Worm (Caenorhabditis elegans): Measurements from ENCODE around the gene Y58A7A.5.
A peak's percentile ranks its signal among the peaks of the same experiment; 100 is the strongest.

The Y58A7A.5 gene

DNA sequence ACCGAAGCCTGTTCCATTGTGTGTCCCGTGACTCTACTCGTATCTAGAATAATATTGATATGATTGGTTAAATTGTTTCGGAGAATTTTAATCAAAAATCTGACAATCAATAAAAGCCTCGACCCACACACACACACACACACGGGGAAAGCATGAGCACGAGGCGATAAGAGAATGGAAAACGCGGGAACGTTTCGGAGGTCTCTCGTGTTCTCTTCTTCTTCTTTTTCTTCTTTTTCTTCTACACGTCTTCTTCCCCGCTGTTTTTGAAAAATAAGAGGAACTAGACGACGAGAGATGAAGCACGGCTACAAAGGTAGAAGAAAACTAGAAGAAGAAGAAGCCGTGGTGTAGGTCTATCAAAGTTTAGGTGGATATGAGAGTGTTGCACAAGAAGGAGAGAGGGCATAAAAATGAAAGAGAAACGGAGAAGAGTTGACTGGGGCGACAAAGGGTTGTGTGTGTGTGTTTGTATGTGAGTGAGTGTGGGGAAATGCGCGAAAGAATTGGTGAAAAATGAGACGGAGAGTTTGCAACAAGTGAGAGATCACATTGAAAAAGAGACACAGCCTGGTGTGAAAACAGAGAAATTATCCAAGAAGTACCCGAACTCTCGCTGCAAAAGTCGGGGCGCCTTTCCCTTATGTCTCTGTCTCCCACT is 21.9 kb downstream of the Y58A7A.5 start, which contains the start of gene mlk-1 (continued):
- TF ChIP-seq mep-1 (tag; optimal IDR thresholded peaks at IDR 0.05) (peak; percentile 75), gei-8 (GFP tag; optimal IDR thresholded peaks at IDR 0.05) (no peak), daf-16 (GFP tag; optimal IDR thresholded peaks at IDR 0.05) (no peak), daf-16 (tag; optimal IDR thresholded peaks at IDR 0.05) (peak; percentile 31), nhr-41 (GFP tag; IDR thresholded peaks at IDR 0.05) (no peak), ceh-28 (tag; optimal IDR thresholded peaks at IDR 0.05) (no peak), tag-97 (GFP tag; IDR thresholded peaks at IDR 0.05) (no peak), nhr-111 (GFP tag; optimal IDR thresholded peaks at IDR 0.05) (no peak), nhr-10 (tag; optimal IDR thresholded peaks at IDR 0.05) (peak; percentile 36), nhr-77 (tag; optimal IDR thresholded peaks at IDR 0.05) (peak; percentile 28), ceh-82 (tag; optimal IDR thresholded peaks at IDR 0.05) (no peak), saeg-2 (GFP tag; IDR thresholded peaks at IDR 0.05) (no peak), dmd-9 (GFP tag; IDR thresholded peaks at IDR 0.05) (no peak), nhr-42 (GFP tag; IDR thresholded peaks at IDR 0.05) (no peak), R02D3.7 (tag; optimal IDR thresholded peaks at IDR 0.05) (no peak), dpl-1 (GFP tag; optimal IDR thresholded peaks at IDR 0.05) (peak; percentile 15), attf-4 (tag; optimal IDR thresholded peaks at IDR 0.05) (no peak), mes-2 (tag; optimal IDR thresholded peaks at IDR 0.05; ENCODE audit: poor library complexity, severe bottlenecking) (peak; percentile 34)

DNA sequence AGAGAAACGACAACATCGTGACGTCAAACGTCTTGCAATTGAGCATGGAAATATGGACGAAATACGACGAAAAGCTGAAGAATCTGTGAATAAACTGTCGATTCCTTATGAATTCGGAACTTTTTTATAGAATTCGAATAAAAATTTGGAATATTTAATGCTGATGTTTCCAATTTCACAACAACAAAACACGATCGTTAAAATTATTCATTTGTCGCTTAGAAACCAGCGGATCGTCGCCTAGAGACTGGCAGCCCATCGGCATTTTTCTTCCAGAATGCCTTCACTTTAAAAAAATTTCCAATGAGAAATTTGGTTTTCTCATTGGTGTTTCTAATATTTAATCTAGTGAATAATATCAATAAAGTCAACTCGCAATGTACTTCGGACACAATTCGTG is 33.4 kb downstream of the Y58A7A.5 start, which contains the start of gene cwp-4:
Gene cwp-4, plus strand, starts transcription at position 301 of the 400 bp plus-strand sequence.
- no peak for TF ChIP-seq gei-8 (GFP tag; optimal IDR thresholded peaks at IDR 0.05)
- no peak for TF ChIP-seq T20F7.1 (GFP tag; optimal IDR thresholded peaks at IDR 0.05)
- TF ChIP-seq ctbp-1 (GFP tag; IDR thresholded peaks at IDR 0.05) = no peak
- TF ChIP-seq T26A8.4 (GFP tag; IDR thresholded peaks at IDR 0.05) = no peak
- TF ChIP-seq lin-39 (tag; optimal IDR thresholded peaks at IDR 0.05) = no peak

DNA sequence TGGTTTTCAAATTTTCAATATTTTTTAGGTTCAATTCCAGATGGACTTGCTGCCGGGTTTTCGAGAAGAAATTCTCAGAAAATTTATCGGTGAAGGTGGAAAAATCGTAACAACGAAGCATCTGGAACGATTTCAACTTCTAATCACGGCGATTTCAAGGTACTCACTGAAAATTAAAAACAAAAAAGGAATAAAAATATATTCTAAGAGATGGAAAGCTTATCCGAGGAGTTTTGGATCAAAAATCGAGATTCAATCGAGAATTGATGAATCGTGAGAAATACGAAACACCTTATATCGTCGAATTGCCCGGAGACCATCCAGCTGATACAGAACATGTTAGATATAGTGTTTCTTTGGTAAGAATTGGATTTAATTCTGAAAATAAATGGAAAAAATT is 34.5 kb downstream of the Y58A7A.5 start, which contains the start of gene K11D12.12:
Gene K11D12.12, plus strand, starts transcription at position 29 of the 400 bp plus-strand sequence.
- no peak for TF ChIP-seq zfp-2 (tag; optimal IDR thresholded peaks at IDR 0.05)
- TF ChIP-seq attf-4 (tag; optimal IDR thresholded peaks at IDR 0.05) = no peak
- TF ChIP-seq nhr-111 (GFP tag; optimal IDR thresholded peaks at IDR 0.05) = no peak
- no peak for TF ChIP-seq pha-4 (GFP tag; IDR thresholded peaks at IDR 0.05)
- no peak for TF ChIP-seq pha-4 (tag; optimal IDR thresholded peaks at IDR 0.05)
- no peak for TF ChIP-seq daf-12 (tag; optimal IDR thresholded peaks at IDR 0.05)
- TF ChIP-seq spr-1 (tag; optimal IDR thresholded peaks at IDR 0.05) = no peak
- TF ChIP-seq mdt-29 (GFP tag; IDR thresholded peaks at IDR 0.05) = no peak
- TF ChIP-seq ceh-44 (GFP tag; IDR thresholded peaks at IDR 0.05) = no peak
- no peak for TF ChIP-seq nhr-41 (GFP tag; IDR thresholded peaks at IDR 0.05)
- no peak for TF ChIP-seq T20F7.1 (GFP tag; optimal IDR thresholded peaks at IDR 0.05)
- no peak for TF ChIP-seq dmd-6 (GFP tag; IDR thresholded peaks at IDR 0.05)
- TF ChIP-seq nhr-10 (tag; optimal IDR thresholded peaks at IDR 0.05) = no peak
- no peak for TF ChIP-seq mep-1 (tag; optimal IDR thresholded peaks at IDR 0.05)
- no peak for TF ChIP-seq zip-11 (GFP tag; IDR thresholded peaks at IDR 0.05)
- TF ChIP-seq cey-2 (tag; optimal IDR thresholded peaks at IDR 0.05; ENCODE audit: borderline replicate concordance, insufficient read depth) = no peak
- TF ChIP-seq ZK546.5 (tag; optimal IDR thresholded peaks at IDR 0.05) = no peak
- no peak for TF ChIP-seq unc-62 (GFP tag; optimal IDR thresholded peaks at IDR 0.05 in 1 of 2)
- no peak for TF ChIP-seq unc-62 (tag; optimal IDR thresholded peaks at IDR 0.05)
- no peak for TF ChIP-seq rbr-2 (tag; optimal IDR thresholded peaks at IDR 0.05)
- no peak for TF ChIP-seq nhr-76 (tag; optimal IDR thresholded peaks at IDR 0.05)
- no peak for TF ChIP-seq set-16 (GFP tag; IDR thresholded peaks at IDR 0.05)
